Fruit fly (Drosophila melanogaster) whole organism, embryonic: ENCODE data around the gene His3.3B.

ENCODE experiments used
- Ada2b ChIP-seq: fragments of 200-800 bp; sonication (Bioruptor generic); IDR thresholded peaks from 2 replicates; pipeline ENCODE4 v1.3.6; 2022; ENCODE audit warnings: missing biosample characterization, missing genetic modification characterization
- Awh ChIP-seq: fragments of 200-800 bp; sonication (Bioruptor generic); IDR thresholded peaks from 2 replicates; pipeline ENCODE4, ENCODE4 v1.3.6; 2022; ENCODE audit warnings: missing biosample characterization, missing genetic modification characterization
- CG10321 ChIP-seq: fragments of 200-800 bp; sonication (Bioruptor generic); IDR thresholded peaks from 2 replicates; pipeline ENCODE4 v1.3.6; 2022; ENCODE audit warnings: missing biosample characterization, missing genetic modification characterization
- CG11560 ChIP-seq: fragments of 200-800 bp; sonication (Bioruptor generic); IDR thresholded peaks from 3 replicates; pipeline ENCODE4 v1.3.6; 2022; ENCODE audit warnings: missing biosample characterization, missing genetic modification characterization
- CG12219 ChIP-seq: fragments of 200-800 bp; sonication (Bioruptor generic); optimal IDR thresholded peaks from 3 replicates; lab custom pipeline; 2018; ENCODE audit warnings: missing biosample characterization, mild to moderate bottlenecking, missing genetic modification characterization
- CG12744 ChIP-seq: fragments of 200-800 bp; sonication (Bioruptor generic); optimal IDR thresholded peaks from 2 replicates; lab custom pipeline; 2016; ENCODE audit warnings: missing biosample characterization, missing genetic modification characterization
- CG14014 ChIP-seq: fragments of 200-800 bp; sonication (Bioruptor generic); IDR thresholded peaks from 2 replicates; pipeline ENCODE4 v1.3.6; 2022; ENCODE audit warnings: missing biosample characterization, missing genetic modification characterization
- CG15696 ChIP-seq: fragments of 200-800 bp; sonication (Bioruptor generic); optimal IDR thresholded peaks from 2 replicates; lab custom pipeline; 2019; ENCODE audit warnings: missing biosample characterization, mild to moderate bottlenecking, missing genetic modification characterization, moderate library complexity
- CG17186 ChIP-seq: fragments of 200-800 bp; sonication (Bioruptor generic); optimal IDR thresholded peaks from 3 replicates; lab custom pipeline; 2017; ENCODE audit warnings: missing biosample characterization, missing genetic modification reagents, missing genetic modification characterization
- CG17912 ChIP-seq: fragments of 200-800 bp; sonication (Bioruptor generic); optimal IDR thresholded peaks from 2 replicates; lab custom pipeline; 2018; ENCODE audit warnings: missing biosample characterization, mild to moderate bottlenecking, missing genetic modification characterization
- CG18764 ChIP-seq: fragments of 200-800 bp; sonication (Bioruptor generic); optimal IDR thresholded peaks from 3 replicates; lab custom pipeline; 2016; ENCODE audit warnings: missing biosample characterization, missing genetic modification characterization
- CG3281 ChIP-seq: fragments of 200-800 bp; sonication (Bioruptor generic); optimal IDR thresholded peaks from 3 replicates; lab custom pipeline; 2017; ENCODE audit warnings: missing biosample characterization, mild to moderate bottlenecking, missing genetic modification characterization
- CG4404 ChIP-seq: fragments of 200-800 bp; sonication (Bioruptor generic); IDR thresholded peaks from 2 replicates; pipeline ENCODE4 v1.3.6; 2022; ENCODE audit warnings: missing biosample characterization, missing genetic modification characterization
- CG4617 ChIP-seq: fragments of 200-800 bp; sonication (Bioruptor generic); optimal IDR thresholded peaks from 3 replicates; lab custom pipeline; 2016; ENCODE audit warnings: missing biosample characterization, missing genetic modification characterization, borderline replicate concordance
- CG5953 ChIP-seq: fragments of 200-800 bp; sonication (Bioruptor generic); IDR thresholded peaks from 2 replicates; pipeline ENCODE4 v1.3.6; 2022; ENCODE audit warnings: missing biosample characterization, missing genetic modification characterization
- CG6272 ChIP-seq: fragments of 200-800 bp; sonication (Bioruptor generic); IDR thresholded peaks from 2 replicates; pipeline ENCODE4 v1.3.6; 2022; ENCODE audit warnings: missing biosample characterization, missing genetic modification characterization
- CG6791 ChIP-seq: fragments of 200-800 bp; sonication (Bioruptor generic); IDR thresholded peaks from 3 replicates; pipeline ENCODE4 v1.3.6; 2022; ENCODE audit warnings: missing biosample characterization, missing genetic modification characterization; ENCODE audit not compliant: partially characterized antibody
- CG8290 ChIP-seq, 3 experiments: fragments of 200-800 bp; sonication (Bioruptor generic); optimal IDR thresholded peaks; 2 replicates each; lab custom pipeline; 2016 to 2019; ENCODE audit warnings: missing biosample characterization in 3 of 3, missing genetic modification characterization in 3 of 3, mild to moderate bottlenecking in 2 of 3, moderate library complexity in 1 of 3
- Chrac-16 ChIP-seq: fragments of 200-800 bp; sonication (Bioruptor generic); optimal IDR thresholded peaks from 3 replicates; lab custom pipeline; 2016; ENCODE audit warnings: missing biosample characterization, missing genetic modification characterization
- D19B ChIP-seq: fragments of 200-800 bp; sonication (Bioruptor generic); optimal IDR thresholded peaks from 2 replicates; lab custom pipeline; 2017; ENCODE audit warnings: missing biosample characterization, mild to moderate bottlenecking, missing genetic modification characterization
- Dip2 ChIP-seq: fragments of 200-800 bp; sonication (Bioruptor generic); IDR thresholded peaks from 2 replicates; pipeline ENCODE4 v1.3.6; 2022; ENCODE audit warnings: missing biosample characterization, missing genetic modification characterization
- Doc2 ChIP-seq: fragments of 200-800 bp; sonication (Bioruptor generic); IDR thresholded peaks from 2 replicates; pipeline ENCODE4 v1.3.6; 2022; ENCODE audit warnings: missing biosample characterization, missing genetic modification characterization
- Dp ChIP-seq: fragments of 200-800 bp; sonication (Bioruptor generic); optimal IDR thresholded peaks from 2 replicates; lab custom pipeline; 2018; ENCODE audit warnings: missing biosample characterization, mild to moderate bottlenecking, missing genetic modification characterization, moderate library complexity
- E2f1 ChIP-seq: fragments of 200-800 bp; sonication (Bioruptor generic); IDR thresholded peaks from 2 replicates; pipeline ENCODE4 v1.3.6; 2022; ENCODE audit warnings: missing biosample characterization, missing genetic modification characterization
- Elba2 ChIP-seq: fragments of 200-800 bp; sonication (Bioruptor generic); optimal IDR thresholded peaks from 3 replicates; lab custom pipeline; 2016; ENCODE audit warnings: missing biosample characterization, missing genetic modification characterization
- H15 ChIP-seq: fragments of 200-800 bp; sonication (Bioruptor generic); IDR thresholded peaks from 3 replicates; pipeline ENCODE4 v1.3.6; 2022; ENCODE audit warnings: missing biosample characterization, missing genetic modification characterization
- Lhr ChIP-seq: fragments of 200-800 bp; sonication (Bioruptor generic); optimal IDR thresholded peaks from 3 replicates; lab custom pipeline; 2017; ENCODE audit warnings: mild to moderate bottlenecking, missing biosample characterization, missing genetic modification reagents, missing genetic modification characterization
- Meics ChIP-seq: fragments of 200-800 bp; sonication (Bioruptor generic); optimal IDR thresholded peaks from 2 replicates; lab custom pipeline; 2017; ENCODE audit warnings: missing biosample characterization, mild to moderate bottlenecking, missing genetic modification characterization
- Trl ChIP-seq, 3 experiments: fragments of >200 bp in 2 of 3; fragments of 200-800 bp in 1 of 3; sonication (Bioruptor generic) in 1 of 3; optimal IDR thresholded peaks; 2 replicates in 1 of 3; 3 replicates in 2 of 3; lab custom pipeline; 2016 to 2017; ENCODE audit warnings: missing biosample characterization in 1 of 3, missing genetic modification characterization in 1 of 3
- ab ChIP-seq: fragments of 200-800 bp; sonication (Bioruptor generic); optimal IDR thresholded peaks from 2 replicates; lab custom pipeline; 2016; ENCODE audit warnings: missing biosample characterization, missing genetic modification characterization
- ara ChIP-seq: fragments of 200-800 bp; sonication (Bioruptor generic); IDR thresholded peaks from 2 replicates; pipeline ENCODE4 v1.3.6; 2022; ENCODE audit warnings: missing biosample characterization, missing genetic modification characterization
- cad ChIP-seq: fragments of >200 bp; optimal IDR thresholded peaks from 2 replicates; lab custom pipeline; 2017; ENCODE audit warnings: missing biosample characterization, missing genetic modification characterization
- caup ChIP-seq: fragments of 200-800 bp; sonication (Bioruptor generic); optimal IDR thresholded peaks from 3 replicates; lab custom pipeline; 2017; ENCODE audit warnings: missing biosample characterization, mild to moderate bottlenecking, missing genetic modification characterization, moderate library complexity; ENCODE audit not compliant: severe bottlenecking
- dan ChIP-seq: fragments of 200-800 bp; sonication (Bioruptor generic); IDR thresholded peaks from 2 replicates; pipeline ENCODE4 v1.3.6; 2022; ENCODE audit warnings: missing biosample characterization, missing genetic modification characterization
- danr ChIP-seq: fragments of 200-800 bp; sonication (Bioruptor generic); IDR thresholded peaks from 2 replicates; pipeline ENCODE4 v1.3.6; 2022; ENCODE audit warnings: missing biosample characterization, missing genetic modification characterization
- disco-r ChIP-seq: fragments of 200-800 bp; sonication (Bioruptor generic); optimal IDR thresholded peaks from 2 replicates; lab custom pipeline; 2016; ENCODE audit warnings: missing biosample characterization, missing genetic modification characterization
- fd102C ChIP-seq: fragments of 200-800 bp; sonication (Bioruptor generic); optimal IDR thresholded peaks from 2 replicates; lab custom pipeline; 2018; ENCODE audit warnings: missing biosample characterization, mild to moderate bottlenecking, missing genetic modification characterization, moderate library complexity
- gcm2 ChIP-seq: fragments of 200-800 bp; sonication (Bioruptor generic); optimal IDR thresholded peaks from 2 replicates; lab custom pipeline; 2016; ENCODE audit warnings: missing biosample characterization, missing genetic modification characterization
- ham ChIP-seq: fragments of 200-800 bp; sonication (Bioruptor generic); IDR thresholded peaks from 2 replicates; pipeline ENCODE4 v1.3.6; 2022; ENCODE audit warnings: missing biosample characterization, missing genetic modification characterization
- lab ChIP-seq: fragments of 200-800 bp; sonication (Bioruptor generic); optimal IDR thresholded peaks from 3 replicates; lab custom pipeline; 2017; ENCODE audit warnings: missing biosample characterization, missing genetic modification characterization, mild to moderate bottlenecking, moderate library complexity, missing genetic modification reagents
- lilli ChIP-seq: fragments of 200-800 bp; sonication (Bioruptor generic); optimal IDR thresholded peaks from 3 replicates; lab custom pipeline; 2016; ENCODE audit warnings: missing biosample characterization, missing genetic modification characterization
- p53 ChIP-seq: fragments of 200-800 bp; sonication (Bioruptor generic); optimal IDR thresholded peaks from 2 replicates; lab custom pipeline; 2016; ENCODE audit warnings: missing biosample characterization, missing genetic modification characterization
- pan ChIP-seq, 4 experiments: fragments of >200 bp in 3 of 4; fragments of 200-800 bp in 1 of 4; sonication (Bioruptor generic) in 1 of 4; optimal IDR thresholded peaks in 3 of 4; IDR thresholded peaks in 1 of 4; 2 replicates each; pipeline versions ENCODE4 v1.3.6 to Lab custom; 2017 to 2022; ENCODE audit warnings: missing biosample characterization in 2 of 4, missing genetic modification characterization in 2 of 4, mixed read lengths in 1 of 4
- pfk ChIP-seq: fragments of 200-800 bp; sonication (Bioruptor generic); optimal IDR thresholded peaks from 2 replicates; lab custom pipeline; 2018; ENCODE audit warnings: missing biosample characterization, mild to moderate bottlenecking, missing genetic modification characterization, moderate library complexity
- salm ChIP-seq: fragments of 200-800 bp; sonication (Bioruptor generic); optimal IDR thresholded peaks from 2 replicates; lab custom pipeline; 2018; ENCODE audit warnings: missing biosample characterization, mild to moderate bottlenecking, missing genetic modification characterization
- sqz ChIP-seq: fragments of 200-800 bp; sonication (Bioruptor generic); optimal IDR thresholded peaks from 3 replicates; lab custom pipeline; 2018; ENCODE audit warnings: missing biosample characterization, mild to moderate bottlenecking, missing genetic modification characterization
- tap ChIP-seq: fragments of 200-800 bp; optimal IDR thresholded peaks from 3 replicates; lab custom pipeline; 2019; ENCODE audit warnings: missing biosample characterization, mild to moderate bottlenecking, missing genetic modification characterization, moderate library complexity
- trh ChIP-seq: fragments of 200-800 bp; sonication (Bioruptor generic); optimal IDR thresholded peaks from 2 replicates; lab custom pipeline; 2016; ENCODE audit warnings: missing biosample characterization, missing genetic modification characterization
- wek ChIP-seq: fragments of 200-800 bp; sonication (Bioruptor generic); optimal IDR thresholded peaks from 3 replicates; lab custom pipeline; 2018; ENCODE audit warnings: missing biosample characterization, mild to moderate bottlenecking, missing genetic modification characterization, moderate library complexity
- wor ChIP-seq: fragments of 200-800 bp; sonication (Bioruptor generic); IDR thresholded peaks from 2 replicates; pipeline ENCODE4 v1.3.6; 2022; ENCODE audit warnings: missing biosample characterization, missing genetic modification characterization

The His3.3B gene

dm6 chrX:9134922-9135453 is 21.5 kb downstream of the His3.3B start, which contains the start of gene fend (continued):
- no peak for TF ChIP-seq CG6791 (GFP tag; lab: Robert Waterston, UW)
- TF ChIP-seq Ada2b: no peak
- TF ChIP-seq dan (GFP tag; lab: Robert Waterston, UW): no peak
- no peak for TF ChIP-seq CG14014 (GFP tag; lab: Robert Waterston, UW)
- no peak for TF ChIP-seq wor (GFP tag; lab: Robert Waterston, UW)
- TF ChIP-seq CG17186 (GFP tag; lab: Kevin White, UChicago): no peak
- TF ChIP-seq Trl (optimal IDR thresholded peaks at IDR 0.05; lab: Kevin White, UChicago): peak; percentile 5 to 43
- TF ChIP-seq Trl (GFP tag; optimal IDR thresholded peaks at IDR 0.05; lab: Kevin White, UChicago): no peak
- TF ChIP-seq Lhr: peak; percentile 14
- TF ChIP-seq danr (GFP tag; lab: Robert Waterston, UW): no peak
- no peak for TF ChIP-seq salm (tag; lab: Kevin White, UChicago)
- TF ChIP-seq pfk (GFP tag; lab: Kevin White, UChicago): no peak
- TF ChIP-seq cad (GFP tag; lab: Kevin White, UChicago): no peak
- TF ChIP-seq fd102C (GFP tag; lab: Kevin White, UChicago): no peak
- TF ChIP-seq CG6272 (GFP tag; lab: Robert Waterston, UW): no peak
- no peak for TF ChIP-seq p53
- TF ChIP-seq caup (GFP tag; lab: Kevin White, UChicago): peak; percentile 23
- no peak for TF ChIP-seq E2f1 (GFP tag; lab: Robert Waterston, UW)
- no peak for TF ChIP-seq CG11560 (tag; lab: Robert Waterston, UW)
- TF ChIP-seq CG3281 (GFP tag; lab: Kevin White, UChicago): peak; percentile 38
- no peak for TF ChIP-seq H15 (GFP tag; lab: Robert Waterston, UW)
- TF ChIP-seq Awh: no peak
- no peak for TF ChIP-seq ham (GFP tag; lab: Robert Waterston, UW)
- peak; percentile 11 for TF ChIP-seq CG15696 (tag; lab: Kevin White, UChicago)
- no peak for TF ChIP-seq disco-r (GFP tag; lab: Kevin White, UChicago)
- TF ChIP-seq lab (GFP tag; lab: Kevin White, UChicago): peak; percentile 8
- TF ChIP-seq CG10321 (GFP tag; lab: Robert Waterston, UW): no peak
- no peak for TF ChIP-seq wek
- no peak for TF ChIP-seq ara (GFP tag; lab: Robert Waterston, UW)
- peak; percentile 53 for TF ChIP-seq Meics (GFP tag; lab: Kevin White, UChicago)
- no peak for TF ChIP-seq Elba2 (GFP tag; lab: Kevin White, UChicago)
- no peak for TF ChIP-seq ab (GFP tag; lab: Kevin White, UChicago)
- no peak for TF ChIP-seq Doc2 (GFP tag; lab: Robert Waterston, UW)
- TF ChIP-seq CG4617 (GFP tag; lab: Kevin White, UChicago): no peak
- peak; percentile 32 for TF ChIP-seq sqz (GFP tag; lab: Kevin White, UChicago)
- TF ChIP-seq pan (optimal IDR thresholded peaks at IDR 0.05; lab: Kevin White, UChicago): no peak
- TF ChIP-seq pan (GFP tag; optimal IDR thresholded peaks at IDR 0.05 in 1 of 2, IDR thresholded peaks at IDR 0.05 in 1 of 2): no peak
- no peak for TF ChIP-seq CG12744
- TF ChIP-seq CG8290 (GFP tag; optimal IDR thresholded peaks at IDR 0.05; lab: Kevin White, UChicago): peak; percentile 11
- no peak for TF ChIP-seq CG8290 (tag; optimal IDR thresholded peaks at IDR 0.05; lab: Kevin White, UChicago)
- no peak for TF ChIP-seq Dip2 (GFP tag; lab: Robert Waterston, UW)
- TF ChIP-seq lilli: peak; percentile 10
- no peak for TF ChIP-seq CG17912 (GFP tag; lab: Kevin White, UChicago)
- TF ChIP-seq Dp (GFP tag; lab: Kevin White, UChicago): no peak
- TF ChIP-seq CG12219 (GFP tag; lab: Kevin White, UChicago): no peak
- TF ChIP-seq D19B (GFP tag; lab: Kevin White, UChicago): no peak
- peak; percentile 45 for TF ChIP-seq tap (tag; lab: Kevin White, UChicago)
- TF ChIP-seq CG4404: no peak
- no peak for TF ChIP-seq CG5953
- TF ChIP-seq trh (GFP tag; lab: Kevin White, UChicago): no peak
- peak; percentile 22 for TF ChIP-seq Chrac-16 (GFP tag; lab: Kevin White, UChicago)
- no peak for TF ChIP-seq CG18764 (GFP tag; lab: Kevin White, UChicago)
- no peak for TF ChIP-seq gcm2
